Worm (Caenorhabditis elegans): ENCODE results near the gene F02E11.2.

DNA sequence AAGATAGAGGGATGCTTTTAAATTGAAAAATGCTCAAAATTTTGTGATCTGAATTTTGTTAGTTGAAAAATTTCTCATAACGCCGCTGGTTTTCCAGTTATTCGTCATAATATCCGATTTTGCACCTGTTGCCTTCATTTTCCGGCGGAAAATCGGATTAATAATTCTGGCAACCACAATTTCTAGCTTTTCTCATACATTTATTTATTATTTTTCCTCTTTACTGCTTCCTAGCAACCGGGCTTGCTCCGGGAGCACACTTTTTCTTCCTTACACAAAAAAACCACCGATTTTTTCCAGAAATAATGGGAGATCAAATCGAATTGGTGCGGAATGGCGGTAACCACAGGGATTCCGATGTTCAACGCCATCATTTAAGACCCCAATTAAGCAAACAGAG lies 4.8 kb downstream of the F02E11.2 start, which contains the start of gene F02E11.7:
- TF ChIP-seq efl-1 (optimal IDR thresholded peaks at IDR 0.05) (no peak), efl-1 (GFP tag; optimal IDR thresholded peaks at IDR 0.05 in 1 of 2) (no peak), blmp-1 (tag; optimal IDR thresholded peaks at IDR 0.05) (no peak), nhr-76 (tag; optimal IDR thresholded peaks at IDR 0.05) (no peak), aly-2 (tag; optimal IDR thresholded peaks at IDR 0.05) (no peak), ces-1 (GFP tag; optimal IDR thresholded peaks at IDR 0.05) (no peak), fkh-10 (GFP tag; optimal IDR thresholded peaks at IDR 0.05) (no peak), pqm-1 (tag; optimal IDR thresholded peaks at IDR 0.05) (no peak), skn-1 (tag; optimal IDR thresholded peaks at IDR 0.05) (no peak), nhr-28 (tag; optimal IDR thresholded peaks at IDR 0.05) (no peak), aha-1 (tag; optimal IDR thresholded peaks at IDR 0.05) (no peak), nhr-77 (tag; optimal IDR thresholded peaks at IDR 0.05) (no peak)

Measured in whole organism, L1 larva.